Worm (Caenorhabditis elegans): ENCODE measurements around the gene T16G1.7.

The T16G1.7 gene

DNA sequence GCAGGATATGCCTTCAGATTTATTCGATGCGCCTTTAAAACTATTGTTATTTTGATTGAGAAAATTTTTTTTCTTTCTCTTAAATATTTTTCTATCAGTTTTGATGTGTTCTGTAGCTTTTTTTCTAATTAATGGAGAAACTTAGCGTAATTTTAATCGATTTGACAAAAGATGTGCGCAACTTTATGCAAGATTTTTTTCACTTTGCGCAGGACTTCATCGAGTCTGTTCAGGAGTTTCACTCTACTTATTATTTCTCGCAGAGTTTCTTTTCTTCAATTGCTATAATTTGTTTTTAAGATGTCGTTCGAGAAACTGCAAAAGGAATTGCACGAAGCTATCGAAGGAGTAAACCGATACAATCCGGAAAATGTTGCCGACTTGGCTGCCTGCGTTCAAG, 18.8 kb upstream of the T16G1.7 start, which contains the start of gene eif-3.K:
Gene eif-3.K, plus strand, starts transcription at position 301 of the 400 bp plus-strand sequence.
- TF ChIP-seq nhr-11 (tag; optimal IDR thresholded peaks at IDR 0.05) (no peak), nhr-237 (tag; optimal IDR thresholded peaks at IDR 0.05) (no peak), snpc-4 (tag; optimal IDR thresholded peaks at IDR 0.05) (no peak), egl-5 (tag; optimal IDR thresholded peaks at IDR 0.05) (no peak), skn-1 (tag; optimal IDR thresholded peaks at IDR 0.05) (no peak), ama-1 (optimal IDR thresholded peaks at IDR 0.05) (no peak), nhr-23 (tag; optimal IDR thresholded peaks at IDR 0.05) (no peak), unc-62 (GFP tag; optimal IDR thresholded peaks at IDR 0.05) (no peak), lsy-12 (tag; optimal IDR thresholded peaks at IDR 0.05) (no peak), nhr-67 (tag; optimal IDR thresholded peaks at IDR 0.05) (no peak), R02D3.7 (tag; optimal IDR thresholded peaks at IDR 0.05) (no peak), fkh-10 (GFP tag; optimal IDR thresholded peaks at IDR 0.05) (no peak), lin-15B (tag; optimal IDR thresholded peaks at IDR 0.05) (no peak), mdl-1 (tag; optimal IDR thresholded peaks at IDR 0.05) (no peak), nhr-12 (tag; optimal IDR thresholded peaks at IDR 0.05) (no peak)

DNA sequence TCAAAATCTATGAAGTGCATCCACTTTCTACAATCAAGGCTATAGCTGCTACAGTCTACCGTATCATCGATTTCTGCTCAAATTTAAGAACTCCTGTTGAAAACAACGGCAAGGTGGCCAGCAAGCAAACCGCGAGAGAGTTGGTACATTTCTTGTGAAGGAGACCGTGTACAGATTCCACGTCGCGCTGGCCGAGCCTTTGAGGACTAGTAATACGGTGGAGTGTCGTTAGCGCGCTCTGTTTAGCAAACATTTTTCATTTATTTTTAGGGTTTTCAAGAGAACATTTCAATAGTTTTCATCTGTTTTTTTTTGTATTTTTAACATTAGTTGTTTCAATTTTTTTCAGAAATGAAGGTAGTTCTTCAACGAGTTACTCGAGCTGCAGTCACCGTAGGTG, 17.4 kb upstream of the T16G1.7 start, which contains the start of gene pqn-68:
Gene pqn-68, plus strand, starts transcription at position 350 of the 400 bp plus-strand sequence.
- peak; percentile 48 for TF ChIP-seq hmg-11 (tag; optimal IDR thresholded peaks at IDR 0.05)
- no peak for TF ChIP-seq egl-27 (tag; optimal IDR thresholded peaks at IDR 0.05)
- TF ChIP-seq daf-12 (tag; optimal IDR thresholded peaks at IDR 0.05), result no peak
- no peak for TF ChIP-seq unc-39 (tag; optimal IDR thresholded peaks at IDR 0.05)
- TF ChIP-seq ceh-9 (tag; optimal IDR thresholded peaks at IDR 0.05), result no peak
- peak; percentile 60 for TF ChIP-seq pha-4 (tag; optimal IDR thresholded peaks at IDR 0.05)
- no peak for TF ChIP-seq ceh-16 (tag; optimal IDR thresholded peaks at IDR 0.05)
- TF ChIP-seq nfya-1 (tag; optimal IDR thresholded peaks at IDR 0.05; ENCODE audit: insufficient read depth), result peak; percentile 42
- TF ChIP-seq lin-15B (tag; optimal IDR thresholded peaks at IDR 0.05), result peak; percentile 33
- TF ChIP-seq nhr-76 (tag; optimal IDR thresholded peaks at IDR 0.05), result no peak
- no peak for TF ChIP-seq nhr-43 (tag; optimal IDR thresholded peaks at IDR 0.05; ENCODE audit: poor library complexity, severe bottlenecking)
- TF ChIP-seq elt-3 (tag; optimal IDR thresholded peaks at IDR 0.05), result no peak
- peak; percentile 12 for TF ChIP-seq nhr-23 (tag; optimal IDR thresholded peaks at IDR 0.05)

DNA sequence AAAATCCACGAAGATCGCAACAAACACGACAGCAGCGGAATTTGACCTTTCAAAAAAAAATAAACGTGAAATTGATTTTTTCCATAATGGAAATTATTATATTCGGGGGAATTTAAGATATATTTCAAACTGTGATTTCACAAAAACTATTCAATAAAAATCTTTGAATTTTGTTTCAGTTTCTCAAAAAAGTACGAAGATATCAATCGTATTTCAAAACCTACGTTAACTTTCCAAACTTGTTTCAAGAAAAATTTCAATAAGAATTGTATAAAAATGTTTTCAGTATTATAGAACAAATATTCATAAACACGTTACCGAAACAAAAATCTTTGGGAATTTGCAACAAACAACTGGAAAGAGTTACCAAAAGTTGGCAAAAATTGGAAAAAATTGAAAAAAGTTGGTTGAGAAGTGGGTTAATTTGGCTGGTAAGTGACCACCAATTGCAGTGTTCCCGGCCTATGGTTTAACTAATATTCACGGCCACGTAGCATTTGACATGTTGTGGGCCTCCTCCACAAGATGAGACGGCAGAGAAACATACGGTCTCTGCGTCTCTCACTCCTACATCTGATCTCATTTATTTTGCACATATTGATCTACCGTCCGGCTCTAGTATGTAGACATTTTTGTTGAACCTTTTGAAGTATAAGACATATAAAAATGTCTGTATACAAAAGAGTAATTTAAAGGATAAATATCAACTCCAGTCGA, 16.1 kb upstream of the T16G1.7 start, which contains the start of the genes T16G1.9 and T16G1.18:
Gene T16G1.9, minus strand, starts transcription at position 51 of the 717 bp plus-strand sequence.
Gene T16G1.18, plus strand, starts transcription at position 493 of the 717 bp plus-strand sequence.
- peak; percentile 18 for TF ChIP-seq nhr-23 (tag; optimal IDR thresholded peaks at IDR 0.05)
- TF ChIP-seq nhr-67 (tag; optimal IDR thresholded peaks at IDR 0.05), result no peak
- peak; percentile 72 for TF ChIP-seq ama-1 (optimal IDR thresholded peaks at IDR 0.05)
- TF ChIP-seq ZK546.5 (tag; optimal IDR thresholded peaks at IDR 0.05), result no peak
- TF ChIP-seq pqm-1 (tag; optimal IDR thresholded peaks at IDR 0.05), result peak; percentile 22
- TF ChIP-seq fkh-10 (GFP tag; optimal IDR thresholded peaks at IDR 0.05), result no peak
- peak; percentile 54 for TF ChIP-seq snpc-4 (tag; optimal IDR thresholded peaks at IDR 0.05)
- TF ChIP-seq elt-2 (tag; optimal IDR thresholded peaks at IDR 0.05), result peak; percentile 42
- TF ChIP-seq lin-39 (tag; optimal IDR thresholded peaks at IDR 0.05), result peak; percentile 4
- no peak for TF ChIP-seq daf-12 (tag; optimal IDR thresholded peaks at IDR 0.05)
- TF ChIP-seq nhr-25 (tag; optimal IDR thresholded peaks at IDR 0.05), result peak; percentile 54
- no peak for TF ChIP-seq nhr-11 (tag; optimal IDR thresholded peaks at IDR 0.05)
- TF ChIP-seq pha-4 (tag; optimal IDR thresholded peaks at IDR 0.05), result peak; percentile 71
- peak; percentile 6 for TF ChIP-seq nhr-43 (tag; optimal IDR thresholded peaks at IDR 0.05; ENCODE audit: poor library complexity, severe bottlenecking)
- peak; percentile 58 for TF ChIP-seq lin-15B (tag; optimal IDR thresholded peaks at IDR 0.05)
- TF ChIP-seq hmg-11 (tag; optimal IDR thresholded peaks at IDR 0.05), result peak; percentile 42

DNA sequence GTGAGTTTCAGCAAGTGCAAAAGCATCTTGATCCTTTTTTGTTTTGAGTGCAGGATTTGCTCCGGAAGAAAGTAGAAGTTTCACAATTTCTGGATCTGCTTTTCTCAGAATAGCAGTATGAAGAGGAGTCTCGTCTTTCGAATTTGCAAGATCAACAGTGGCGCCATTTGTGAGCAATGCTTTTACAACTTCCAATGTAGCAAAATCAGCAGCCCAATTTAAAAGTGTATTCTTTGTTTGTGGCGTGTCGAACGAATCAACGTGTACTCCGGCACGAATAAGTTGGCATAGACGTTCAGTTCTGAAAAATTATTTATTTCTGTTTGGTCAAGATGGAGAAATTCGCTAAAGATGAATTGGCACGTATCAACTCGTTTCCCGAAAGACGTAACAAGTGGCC, 14.7 kb upstream of the T16G1.7 start, which contains the start of gene T16G1.13:
Gene T16G1.13, plus strand, starts transcription at position 301 of the 400 bp plus-strand sequence.
- no peak for TF ChIP-seq R02D3.7 (tag; optimal IDR thresholded peaks at IDR 0.05)
- no peak for TF ChIP-seq elt-1 (tag; optimal IDR thresholded peaks at IDR 0.05)
- no peak for TF ChIP-seq pqm-1 (tag; optimal IDR thresholded peaks at IDR 0.05)
- no peak for TF ChIP-seq nhr-76 (tag; optimal IDR thresholded peaks at IDR 0.05)
- no peak for TF ChIP-seq unc-39 (tag; optimal IDR thresholded peaks at IDR 0.05)
- TF ChIP-seq nhr-67 (tag; optimal IDR thresholded peaks at IDR 0.05), result no peak
- no peak for TF ChIP-seq zag-1 (tag; optimal IDR thresholded peaks at IDR 0.05)
- no peak for TF ChIP-seq fkh-10 (GFP tag; optimal IDR thresholded peaks at IDR 0.05)
- no peak for TF ChIP-seq nhr-43 (tag; optimal IDR thresholded peaks at IDR 0.05; ENCODE audit: poor library complexity, severe bottlenecking)
- no peak for TF ChIP-seq lin-39 (tag; optimal IDR thresholded peaks at IDR 0.05)
- TF ChIP-seq ztf-11 (tag; optimal IDR thresholded peaks at IDR 0.05), result no peak
- TF ChIP-seq egl-5 (tag; optimal IDR thresholded peaks at IDR 0.05), result no peak
- TF ChIP-seq snpc-4 (tag; optimal IDR thresholded peaks at IDR 0.05), result no peak
- no peak for TF ChIP-seq egl-27 (tag; optimal IDR thresholded peaks at IDR 0.05)
- TF ChIP-seq ceh-28 (tag; optimal IDR thresholded peaks at IDR 0.05), result no peak
- no peak for TF ChIP-seq ama-1 (optimal IDR thresholded peaks at IDR 0.05)

All from whole organism, L3 larva.